Fruit fly (Drosophila melanogaster) whole organism, adult: ENCODE results near the gene Elo68alpha.

Source experiments
- CG11617 ChIP-seq: fragments of 200-800 bp; sonication (Bioruptor generic); optimal IDR thresholded peaks from 2 replicates; lab custom pipeline; 2017; ENCODE audit warnings: mild to moderate bottlenecking, missing biosample characterization, missing genetic modification reagents, missing genetic modification characterization
- CG12768 ChIP-seq: fragments of 200-800 bp; sonication (Bioruptor generic); optimal IDR thresholded peaks from 2 replicates; lab custom pipeline; 2017; ENCODE audit warnings: missing biosample characterization, missing genetic modification characterization, mild to moderate bottlenecking, moderate library complexity, missing genetic modification reagents
- CG14711 ChIP-seq: fragments of 200-800 bp; sonication (Bioruptor generic); optimal IDR thresholded peaks from 2 replicates; lab custom pipeline; 2018; ENCODE audit warnings: missing biosample characterization, mild to moderate bottlenecking, missing genetic modification characterization, moderate library complexity
- CG1620 ChIP-seq: fragments of 200-800 bp; sonication (Bioruptor generic); optimal IDR thresholded peaks from 2 replicates; lab custom pipeline; 2016; ENCODE audit warnings: missing biosample characterization, missing genetic modification characterization
- CG33017 ChIP-seq: fragments of 200-800 bp; sonication (Bioruptor generic); optimal IDR thresholded peaks from 2 replicates; lab custom pipeline; 2018; ENCODE audit warnings: missing biosample characterization, mild to moderate bottlenecking, missing genetic modification characterization, moderate library complexity
- CG5204 ChIP-seq: fragments of 200-800 bp; sonication (Bioruptor generic); optimal IDR thresholded peaks from 2 replicates; lab custom pipeline; 2016; ENCODE audit warnings: missing biosample characterization, missing genetic modification characterization
- CG7045 ChIP-seq: fragments of 200-800 bp; sonication (Bioruptor generic); optimal IDR thresholded peaks from 2 replicates; lab custom pipeline; 2017; ENCODE audit warnings: missing biosample characterization, mild to moderate bottlenecking, missing genetic modification characterization
- CG7101 ChIP-seq: fragments of 200-800 bp; sonication (Bioruptor generic); optimal IDR thresholded peaks from 2 replicates; lab custom pipeline; 2018; ENCODE audit warnings: missing biosample characterization, mild to moderate bottlenecking, missing genetic modification characterization, moderate library complexity
- Clk ChIP-seq: fragments of 200-800 bp; sonication (Bioruptor generic); optimal IDR thresholded peaks from 2 replicates; lab custom pipeline; 2017; ENCODE audit warnings: missing biosample characterization, missing genetic modification characterization
- Crg-1 ChIP-seq: fragments of 200-800 bp; sonication (Bioruptor generic); optimal IDR thresholded peaks from 2 replicates; lab custom pipeline; 2016; ENCODE audit warnings: missing biosample characterization, missing genetic modification characterization
- Hr96 ChIP-seq: fragments of 200-800 bp; sonication (Bioruptor generic); optimal IDR thresholded peaks from 2 replicates; lab custom pipeline; 2016; ENCODE audit warnings: missing biosample characterization, missing genetic modification characterization
- Mnt ChIP-seq: fragments of 200-800 bp; sonication (Bioruptor generic); optimal IDR thresholded peaks from 2 replicates; lab custom pipeline; 2016; ENCODE audit warnings: missing biosample characterization, mild to moderate bottlenecking, missing genetic modification characterization
- bab1 ChIP-seq: fragments of 200-800 bp; sonication (Bioruptor generic); optimal IDR thresholded peaks from 3 replicates; lab custom pipeline; 2019; ENCODE audit warnings: missing biosample characterization, mild to moderate bottlenecking, missing genetic modification characterization, moderate library complexity
- cic ChIP-seq: fragments of 200-800 bp; sonication (Bioruptor generic); optimal IDR thresholded peaks from 2 replicates; lab custom pipeline; 2017; ENCODE audit warnings: missing biosample characterization, mild to moderate bottlenecking, missing genetic modification characterization, moderate library complexity
- cnc ChIP-seq, 2 experiments: fragments of >200 bp; optimal IDR thresholded peaks; 2 replicates each; lab custom pipeline; 2017
- kay ChIP-seq: fragments of 200-800 bp; sonication (Bioruptor generic); peaks from one replicate; lab custom pipeline; 2016; ENCODE audit warnings: missing biosample characterization, missing genetic modification characterization, borderline replicate concordance
- ovo ChIP-seq: fragments of 200-800 bp; sonication (Bioruptor generic); optimal IDR thresholded peaks from 2 replicates; lab custom pipeline; 2016; ENCODE audit warnings: missing biosample characterization, missing genetic modification characterization
- pad ChIP-seq: fragments of 200-800 bp; sonication (Bioruptor generic); optimal IDR thresholded peaks from 3 replicates; lab custom pipeline; 2017; ENCODE audit warnings: missing biosample characterization, missing genetic modification characterization, mild to moderate bottlenecking, moderate library complexity, missing genetic modification reagents
- tj ChIP-seq: fragments of 200-800 bp; sonication (Bioruptor generic); optimal IDR thresholded peaks from 3 replicates; lab custom pipeline; 2017; ENCODE audit warnings: missing biosample characterization, mild to moderate bottlenecking, missing genetic modification characterization, moderate library complexity
- toe ChIP-seq: fragments of 200-800 bp; sonication (Bioruptor generic); optimal IDR thresholded peaks from 2 replicates; lab custom pipeline; 2016; ENCODE audit warnings: missing biosample characterization, missing genetic modification characterization

The Elo68alpha gene

dm6 chr3L:11102930-11103329, at the start of gene Elo68alpha:
Elo68alpha (minus strand) TSS chr3L:11103030.
- TF ChIP-seq Crg-1 (GFP tag; lab: Kevin White, UChicago) (no peak), CG7101 (no peak), CG5204 (no peak), pad (GFP tag; lab: Kevin White, UChicago) (no peak), CG7045 (GFP tag; lab: Kevin White, UChicago) (no peak), tj (no peak), CG1620 (no peak), cnc (optimal IDR thresholded peaks at IDR 0.05; lab: Kevin White, UChicago) (no peak), kay (GFP tag; lab: Kevin White, UChicago) (no peak)

- TF ChIP-seq CG12768 (no peak), tj (no peak), CG7045 (GFP tag; lab: Kevin White, UChicago) (no peak), Clk (no peak), Hr96 (GFP tag; lab: Kevin White, UChicago) (no peak), ovo (GFP tag; lab: Kevin White, UChicago) (no peak), CG7101 (no peak), CG33017 (tag; lab: Kevin White, UChicago) (no peak), Crg-1 (GFP tag; lab: Kevin White, UChicago) (no peak), CG11617 (GFP tag; lab: Kevin White, UChicago) (no peak), cic (GFP tag; lab: Kevin White, UChicago) (no peak), kay (GFP tag; lab: Kevin White, UChicago) (no peak), toe (no peak), CG5204 (no peak), cnc (optimal IDR thresholded peaks at IDR 0.05; lab: Kevin White, UChicago) (no peak)
Measured at dm6 chr3L:11150735-11151287, 48.0 kb upstream of the Elo68alpha start, which contains the start of gene CG6216. CG6216 (minus strand) TSS chr3L:11150785.

dm6 chr3L:11148478-11149251, 45.8 kb upstream of the Elo68alpha start:
- TF ChIP-seq Hr96 (GFP tag; lab: Kevin White, UChicago) (no peak), cnc (optimal IDR thresholded peaks at IDR 0.05; lab: Kevin White, UChicago) (no peak), pad (GFP tag; lab: Kevin White, UChicago) (no peak), CG11617 (GFP tag; lab: Kevin White, UChicago) (no peak), CG14711 (tag; lab: Kevin White, UChicago) (no peak), Crg-1 (GFP tag; lab: Kevin White, UChicago) (no peak), toe (no peak), CG1620 (no peak), Mnt (GFP tag; lab: Kevin White, UChicago) (no peak), CG7045 (GFP tag; lab: Kevin White, UChicago) (no peak)

dm6 chr3L:11147675-11148074, 44.8 kb upstream of the Elo68alpha start:
- TF ChIP-seq Mnt (GFP tag; lab: Kevin White, UChicago) (no peak), Hr96 (GFP tag; lab: Kevin White, UChicago) (no peak), CG7045 (GFP tag; lab: Kevin White, UChicago) (no peak), toe (no peak), bab1 (GFP tag; lab: Kevin White, UChicago) (no peak), CG12768 (no peak), cnc (optimal IDR thresholded peaks at IDR 0.05; lab: Kevin White, UChicago) (no peak), ovo (GFP tag; lab: Kevin White, UChicago) (no peak), CG5204 (no peak), kay (GFP tag; lab: Kevin White, UChicago) (no peak), CG14711 (tag; lab: Kevin White, UChicago) (no peak), CG11617 (GFP tag; lab: Kevin White, UChicago) (no peak), CG7101 (no peak), CG1620 (no peak)

- TF ChIP-seq bab1 (GFP tag; lab: Kevin White, UChicago): no peak
- no peak for TF ChIP-seq CG14711 (tag; lab: Kevin White, UChicago)
- TF ChIP-seq pad (GFP tag; lab: Kevin White, UChicago): no peak
- TF ChIP-seq cic (GFP tag; lab: Kevin White, UChicago): no peak
- TF ChIP-seq CG5204: no peak
- no peak for TF ChIP-seq CG7045 (GFP tag; lab: Kevin White, UChicago)
- TF ChIP-seq Clk: no peak
- TF ChIP-seq Crg-1 (GFP tag; lab: Kevin White, UChicago): no peak
Measured at dm6 chr3L:11145065-11145464, 42.2 kb upstream of the Elo68alpha start.

dm6 chr3L:11138862-11139261, 36.0 kb upstream of the Elo68alpha start:
- TF ChIP-seq CG33017 (tag; lab: Kevin White, UChicago) (no peak), tj (no peak), toe (no peak), CG11617 (GFP tag; lab: Kevin White, UChicago) (no peak), CG7101 (no peak)

dm6 chr3L:11136349-11136748, 33.5 kb upstream of the Elo68alpha start:
- TF ChIP-seq CG7101 (no peak), Crg-1 (GFP tag; lab: Kevin White, UChicago) (no peak), bab1 (GFP tag; lab: Kevin White, UChicago) (no peak), ovo (GFP tag; lab: Kevin White, UChicago) (no peak), tj (no peak), CG33017 (tag; lab: Kevin White, UChicago) (no peak), Mnt (GFP tag; lab: Kevin White, UChicago) (no peak), CG1620 (no peak), kay (GFP tag; lab: Kevin White, UChicago) (no peak), toe (no peak), cnc (optimal IDR thresholded peaks at IDR 0.05; lab: Kevin White, UChicago) (no peak), pad (GFP tag; lab: Kevin White, UChicago) (no peak), CG5204 (no peak), CG11617 (GFP tag; lab: Kevin White, UChicago) (no peak), CG14711 (tag; lab: Kevin White, UChicago) (no peak), Clk (no peak), Hr96 (GFP tag; lab: Kevin White, UChicago) (no peak), CG7045 (GFP tag; lab: Kevin White, UChicago) (no peak), cic (GFP tag; lab: Kevin White, UChicago) (no peak), CG12768 (no peak)
